Worm (Caenorhabditis elegans): ENCODE data around the gene C05D11.8.
A peak's percentile ranks its signal among the peaks of the same experiment; 100 is the strongest.

C05D11.8 gene

ce11 chrIII:6402810-6403209, 24.3 kb downstream of the C05D11.8 start:
- TF ChIP-seq hlh-17 (GFP tag; optimal IDR thresholded peaks at IDR 0.05; ENCODE audit: borderline replicate concordance) (no peak), ceh-88 (GFP tag; IDR thresholded peaks at IDR 0.05) (no peak), zag-1 (tag; optimal IDR thresholded peaks at IDR 0.05) (no peak), nhr-90 (tag; optimal IDR thresholded peaks at IDR 0.05; ENCODE audit: poor library complexity) (no peak), nhr-19 (GFP tag; conservative IDR thresholded peaks at IDR 0.05) (no peak), fkh-4 (tag; optimal IDR thresholded peaks at IDR 0.05; ENCODE audit: borderline replicate concordance) (no peak), mab-9 (GFP tag; IDR thresholded peaks at IDR 0.05) (no peak), C16A3.4 (tag; optimal IDR thresholded peaks at IDR 0.05) (no peak), jun-1 (tag; optimal IDR thresholded peaks at IDR 0.05) (no peak), Y116A8C.19 (tag; optimal IDR thresholded peaks at IDR 0.05; ENCODE audit: borderline replicate concordance) (no peak), fkh-8 (tag; optimal IDR thresholded peaks at IDR 0.05) (no peak), rnt-1 (tag; optimal IDR thresholded peaks at IDR 0.05) (no peak), nhr-20 (tag; optimal IDR thresholded peaks at IDR 0.05) (no peak), nhr-28 (tag; optimal IDR thresholded peaks at IDR 0.05) (no peak), hpl-2 (GFP tag; optimal IDR thresholded peaks at IDR 0.05) (no peak), F16B12.6 (tag; optimal IDR thresholded peaks at IDR 0.05) (no peak), nhr-47 (tag; optimal IDR thresholded peaks at IDR 0.05) (no peak), nhr-85 (tag) (no peak), lsy-2 (tag; optimal IDR thresholded peaks at IDR 0.05) (no peak), lin-15B (tag; optimal IDR thresholded peaks at IDR 0.05) (no peak)

- peak in 1 of 2 experiments; percentile 11 for TF ChIP-seq efl-1 (optimal IDR thresholded peaks at IDR 0.05)
- TF ChIP-seq efl-1 (GFP tag; optimal IDR thresholded peaks at IDR 0.05 in 1 of 2): peak in 1 of 2 experiments; percentile 49
- TF ChIP-seq xbp-1 (tag; optimal IDR thresholded peaks at IDR 0.05): peak; percentile 78
- peak; percentile 73 for TF ChIP-seq nhr-19 (GFP tag; conservative IDR thresholded peaks at IDR 0.05)
- peak; percentile 86 for TF ChIP-seq rnt-1 (tag; optimal IDR thresholded peaks at IDR 0.05)
- no peak for TF ChIP-seq pax-3 (tag; optimal IDR thresholded peaks at IDR 0.05)
- TF ChIP-seq lin-14 (GFP tag; optimal IDR thresholded peaks at IDR 0.05): peak; percentile 56
- no peak for TF ChIP-seq ztf-11 (tag; optimal IDR thresholded peaks at IDR 0.05)
- peak; percentile 91 for TF ChIP-seq nhr-71 (tag; optimal IDR thresholded peaks at IDR 0.05)
- peak; percentile 58 for TF ChIP-seq nhr-11 (tag; optimal IDR thresholded peaks at IDR 0.05)
- TF ChIP-seq efl-3 (GFP tag; optimal IDR thresholded peaks at IDR 0.05): no peak
- peak; percentile 23 for TF ChIP-seq sup-37 (GFP tag; optimal IDR thresholded peaks at IDR 0.05)
- TF ChIP-seq swsn-7 (tag; optimal IDR thresholded peaks at IDR 0.05): peak; percentile 43
- peak; percentile 54 for TF ChIP-seq tbx-2 (tag; optimal IDR thresholded peaks at IDR 0.05)
- TF ChIP-seq ceh-88 (GFP tag; IDR thresholded peaks at IDR 0.05): peak; percentile 13; the same call in 1 of the 2 replicates
- peak; percentile 32 for TF ChIP-seq nhr-47 (tag; optimal IDR thresholded peaks at IDR 0.05)
- peak; percentile 67 for TF ChIP-seq snu-23 (GFP tag; optimal IDR thresholded peaks at IDR 0.05)
- TF ChIP-seq lin-35 (GFP tag; optimal IDR thresholded peaks at IDR 0.05): peak in 1 of 2 experiments; percentile 14
- TF ChIP-seq ceh-63 (GFP tag; optimal IDR thresholded peaks at IDR 0.05): no peak
- peak; percentile 40 for TF ChIP-seq lir-3 (tag; optimal IDR thresholded peaks at IDR 0.05; ENCODE audit: poor library complexity)
- TF ChIP-seq nhr-85 (tag): no peak
- TF ChIP-seq nhr-20 (tag; optimal IDR thresholded peaks at IDR 0.05): peak; percentile 18
- peak; percentile 60 for TF ChIP-seq lin-13 (GFP tag; optimal IDR thresholded peaks at IDR 0.05)
- peak; percentile 57 for TF ChIP-seq lin-39 (tag; optimal IDR thresholded peaks at IDR 0.05)
- TF ChIP-seq lsy-2 (tag; optimal IDR thresholded peaks at IDR 0.05): peak; percentile 22 to 51
These were observed 24.8 kb downstream of the C05D11.8 start for ce11 chrIII:6402346-6402745.

ce11 chrIII:6399424-6399823, 27.7 kb downstream of the C05D11.8 start:
- TF ChIP-seq lir-3 (tag; optimal IDR thresholded peaks at IDR 0.05; ENCODE audit: poor library complexity): no peak
- TF ChIP-seq fkh-10 (GFP tag; optimal IDR thresholded peaks at IDR 0.05): peak; percentile 35
- TF ChIP-seq zag-1 (tag; optimal IDR thresholded peaks at IDR 0.05): peak; percentile 29
- peak; percentile 42 for TF ChIP-seq lin-14 (GFP tag; optimal IDR thresholded peaks at IDR 0.05)

Data from whole organism, L1 larva.